Worm (Caenorhabditis elegans) whole organism, L1 larva: ENCODE results near the gene K07H8.11.

Source experiments
- C16A3.4 ChIP-seq: fragments of 150-350 bp; optimal IDR thresholded peaks from 2 replicates; lab custom pipeline; 2014; ENCODE audit warnings: missing biosample characterization, missing genetic modification characterization
- F16B12.6 ChIP-seq: fragments of 150-350 bp; optimal IDR thresholded peaks from 2 replicates; lab custom pipeline; 2014; ENCODE audit warnings: missing biosample characterization, missing genetic modification characterization
- Y116A8C.19 ChIP-seq: sonication (generic microtip); optimal IDR thresholded peaks from 2 replicates; lab custom pipeline; 2016; ENCODE audit warnings: missing compliant biosample characterization, missing genetic modification characterization, borderline replicate concordance
- alr-1 ChIP-seq: fragments of 200-800 bp; sonication (Bioruptor generic); optimal IDR thresholded peaks from 2 replicates; lab custom pipeline; 2018; ENCODE audit warnings: borderline replicate concordance, mild to moderate bottlenecking, missing genetic modification characterization, missing compliant biosample characterization
- ama-1 ChIP-seq: fragments of 150-350 bp; optimal IDR thresholded peaks from 2 replicates; lab custom pipeline; 2014
- blmp-1 ChIP-seq: fragments of 150-350 bp; optimal IDR thresholded peaks from 2 replicates; lab custom pipeline; 2014; ENCODE audit warnings: missing biosample characterization, missing genetic modification characterization
- dpl-1 ChIP-seq, 3 experiments: fragments of 150-350 bp in 2 of 3; sonication (generic microtip) in 1 of 3; optimal IDR thresholded peaks; 2 replicates each; lab custom pipeline; 2014 to 2017; ENCODE audit warnings: missing biosample characterization in 3 of 3, missing genetic modification characterization in 3 of 3, missing genetic modification reagents in 3 of 3
- efl-1 ChIP-seq, 4 experiments: fragments of 150-350 bp; optimal IDR thresholded peaks in 3 of 4; peaks in 1 of 4; 1 replicate in 1 of 4; 2 replicates in 3 of 4; lab custom pipeline; 2014; ENCODE audit warnings: missing biosample characterization in 2 of 4, missing genetic modification characterization in 2 of 4, missing genetic modification reagents in 2 of 4
- efl-3 ChIP-seq: fragments of 200-800 bp; sonication (Bioruptor generic); optimal IDR thresholded peaks from 2 replicates; lab custom pipeline; 2018; ENCODE audit warnings: mild to moderate bottlenecking, missing genetic modification characterization, missing compliant biosample characterization
- egl-27 ChIP-seq, 2 experiments: fragments of 150-350 bp in 1 of 2; sonication (generic microtip); optimal IDR thresholded peaks; 3 replicates each; lab custom pipeline; 2017 to 2018; ENCODE audit warnings: missing biosample characterization in 2 of 2, missing genetic modification characterization in 2 of 2, missing genetic modification reagents in 2 of 2
- elt-2 ChIP-seq: sonication (generic microtip); optimal IDR thresholded peaks from 2 replicates; lab custom pipeline; 2016; ENCODE audit warnings: missing genetic modification characterization, mild to moderate bottlenecking, inconsistent platforms, missing compliant biosample characterization, missing genetic modification reagents
- elt-3 ChIP-seq, 6 experiments: fragments of 150-350 bp in 1 of 6; sonication (generic microtip); optimal IDR thresholded peaks; 2 replicates each; lab custom pipeline; 2017 to 2018; ENCODE audit warnings: missing biosample characterization in 6 of 6, missing genetic modification characterization in 6 of 6, inconsistent platforms in 1 of 6
- ets-5 ChIP-seq: fragments of 200-800 bp; sonication (Bioruptor generic); IDR thresholded peaks from 2 replicates; pipeline ENCODE4 v1.3.6; 2022; ENCODE audit warnings: missing genetic modification characterization, missing compliant biosample characterization
- fkh-10 ChIP-seq: sonication (generic microtip); optimal IDR thresholded peaks from 2 replicates; lab custom pipeline; 2017; ENCODE audit warnings: missing biosample characterization, missing genetic modification reagents, missing genetic modification characterization
- hlh-4 ChIP-seq: sonication (generic microtip); optimal IDR thresholded peaks from 2 replicates; lab custom pipeline; 2016; ENCODE audit warnings: mild to moderate bottlenecking, missing genetic modification characterization, missing compliant biosample characterization
- jun-1 ChIP-seq: fragments of 150-350 bp; optimal IDR thresholded peaks from 2 replicates; lab custom pipeline; 2014; ENCODE audit warnings: missing biosample characterization, missing genetic modification reagents, missing genetic modification characterization
- lin-13 ChIP-seq: fragments of 150-350 bp; optimal IDR thresholded peaks from 2 replicates; lab custom pipeline; 2014; ENCODE audit warnings: missing biosample characterization, missing genetic modification reagents, missing genetic modification characterization
- lin-14 ChIP-seq: fragments of 200-800 bp; sonication (Bioruptor generic); optimal IDR thresholded peaks from 2 replicates; lab custom pipeline; 2018; ENCODE audit warnings: mild to moderate bottlenecking, missing genetic modification characterization, moderate library complexity, missing compliant biosample characterization
- lin-15B ChIP-seq: fragments of 150-350 bp; sonication (generic microtip); optimal IDR thresholded peaks from 3 replicates; lab custom pipeline; 2014; ENCODE audit warnings: missing biosample characterization, missing genetic modification characterization
- lin-35 ChIP-seq, 2 experiments: fragments of 150-350 bp; optimal IDR thresholded peaks; 2 replicates each; lab custom pipeline; 2014; ENCODE audit warnings: missing biosample characterization in 2 of 2, missing genetic modification characterization in 2 of 2, missing genetic modification reagents in 2 of 2
- lir-3 ChIP-seq: sonication (generic microtip); optimal IDR thresholded peaks from 2 replicates; lab custom pipeline; 2016; ENCODE audit warnings: mild to moderate bottlenecking, missing genetic modification characterization, moderate library complexity, missing compliant biosample characterization; ENCODE audit not compliant: poor library complexity
- mab-9 ChIP-seq: fragments of 200-800 bp; sonication (Bioruptor generic); IDR thresholded peaks from 2 replicates; pipeline ENCODE4 v1.3.6; 2022; ENCODE audit warnings: missing genetic modification reagents, missing genetic modification characterization, missing compliant biosample characterization
- mdl-1 ChIP-seq, 2 experiments: fragments of 150-350 bp; optimal IDR thresholded peaks; 2 replicates each; lab custom pipeline; 2014 to 2017; ENCODE audit warnings: missing biosample characterization in 2 of 2, missing genetic modification characterization in 2 of 2, inconsistent platforms in 1 of 2
- mep-1 ChIP-seq: fragments of 150-350 bp; optimal IDR thresholded peaks from 2 replicates; lab custom pipeline; 2014; ENCODE audit warnings: missing biosample characterization, missing genetic modification characterization
- nhr-19 ChIP-seq: fragments of 200-800 bp; sonication (Bioruptor generic); conservative IDR thresholded peaks from 2 replicates; pipeline ENCODE4 v1.3.6; 2022; ENCODE audit warnings: missing genetic modification characterization, missing compliant biosample characterization
- nhr-20 ChIP-seq: sonication (generic microtip); optimal IDR thresholded peaks from 2 replicates; lab custom pipeline; 2016; ENCODE audit warnings: mild to moderate bottlenecking, missing genetic modification characterization, missing compliant biosample characterization
- nhr-28 ChIP-seq: fragments of 150-350 bp; optimal IDR thresholded peaks from 2 replicates; lab custom pipeline; 2014; ENCODE audit warnings: missing biosample characterization, missing genetic modification characterization
- nhr-71 ChIP-seq: sonication (generic microtip); optimal IDR thresholded peaks from 2 replicates; lab custom pipeline; 2016; ENCODE audit warnings: mild to moderate bottlenecking, missing genetic modification characterization, moderate library complexity, missing compliant biosample characterization
- nhr-77 ChIP-seq: fragments of 150-350 bp; optimal IDR thresholded peaks from 2 replicates; lab custom pipeline; 2014; ENCODE audit warnings: missing biosample characterization, missing genetic modification characterization
- nhr-90 ChIP-seq: sonication (generic microtip); optimal IDR thresholded peaks from 2 replicates; lab custom pipeline; 2016; ENCODE audit warnings: mild to moderate bottlenecking, missing genetic modification characterization, missing compliant biosample characterization; ENCODE audit not compliant: poor library complexity
- pag-3 ChIP-seq: sonication (generic microtip); optimal IDR thresholded peaks from 2 replicates; lab custom pipeline; 2017; ENCODE audit warnings: missing genetic modification characterization, mild to moderate bottlenecking, missing compliant biosample characterization, antibody characterized with exemption, borderline replicate concordance; ENCODE audit not compliant: insufficient read depth
- pax-3 ChIP-seq: fragments of 200-800 bp; sonication (Bioruptor generic); optimal IDR thresholded peaks from 2 replicates; lab custom pipeline; 2018; ENCODE audit warnings: mild to moderate bottlenecking, missing genetic modification characterization, moderate library complexity, missing compliant biosample characterization
- rnt-1 ChIP-seq: sonication (generic microtip); optimal IDR thresholded peaks from 2 replicates; lab custom pipeline; 2016; ENCODE audit warnings: mild to moderate bottlenecking, missing genetic modification characterization, moderate library complexity, missing compliant biosample characterization
- snu-23 ChIP-seq: sonication (generic microtip); optimal IDR thresholded peaks from 2 replicates; lab custom pipeline; 2016; ENCODE audit warnings: missing genetic modification characterization, missing compliant biosample characterization
- sox-4 ChIP-seq: sonication (generic microtip); optimal IDR thresholded peaks from 2 replicates; lab custom pipeline; 2016; ENCODE audit warnings: missing genetic modification characterization, missing compliant biosample characterization
- sptf-1 ChIP-seq: fragments of 150-350 bp; optimal IDR thresholded peaks from 2 replicates; lab custom pipeline; 2014; ENCODE audit warnings: missing biosample characterization, missing genetic modification characterization
- tlp-1 ChIP-seq: fragments of 150-350 bp; optimal IDR thresholded peaks from 2 replicates; lab custom pipeline; 2014; ENCODE audit warnings: missing biosample characterization, missing genetic modification characterization
- unc-130 ChIP-seq: fragments of 150-350 bp; optimal IDR thresholded peaks from 2 replicates; lab custom pipeline; 2017; ENCODE audit warnings: missing biosample characterization, missing genetic modification characterization, inconsistent platforms
- unc-62 ChIP-seq: fragments of 150-350 bp; optimal IDR thresholded peaks from 2 replicates; lab custom pipeline; 2014; ENCODE audit warnings: missing biosample characterization, missing genetic modification reagents, missing genetic modification characterization
- unc-98 ChIP-seq: fragments of 200-800 bp; sonication (Bioruptor generic); IDR thresholded peaks from 2 replicates; pipeline ENCODE4 v1.3.6; 2022; ENCODE audit warnings: missing genetic modification characterization, missing compliant biosample characterization
- xbp-1 ChIP-seq: sonication (generic microtip); optimal IDR thresholded peaks from 2 replicates; lab custom pipeline; 2016; ENCODE audit warnings: missing genetic modification characterization, missing compliant biosample characterization
- zip-4 ChIP-seq: fragments of 200-800 bp; sonication (Bioruptor generic); optimal IDR thresholded peaks from 2 replicates; lab custom pipeline; 2018; ENCODE audit warnings: mild to moderate bottlenecking, missing genetic modification characterization, moderate library complexity, missing compliant biosample characterization
- ztf-4 ChIP-seq: fragments of 150-350 bp; optimal IDR thresholded peaks from 2 replicates; lab custom pipeline; 2014; ENCODE audit warnings: missing biosample characterization, missing genetic modification characterization

K07H8.11 gene

DNA sequence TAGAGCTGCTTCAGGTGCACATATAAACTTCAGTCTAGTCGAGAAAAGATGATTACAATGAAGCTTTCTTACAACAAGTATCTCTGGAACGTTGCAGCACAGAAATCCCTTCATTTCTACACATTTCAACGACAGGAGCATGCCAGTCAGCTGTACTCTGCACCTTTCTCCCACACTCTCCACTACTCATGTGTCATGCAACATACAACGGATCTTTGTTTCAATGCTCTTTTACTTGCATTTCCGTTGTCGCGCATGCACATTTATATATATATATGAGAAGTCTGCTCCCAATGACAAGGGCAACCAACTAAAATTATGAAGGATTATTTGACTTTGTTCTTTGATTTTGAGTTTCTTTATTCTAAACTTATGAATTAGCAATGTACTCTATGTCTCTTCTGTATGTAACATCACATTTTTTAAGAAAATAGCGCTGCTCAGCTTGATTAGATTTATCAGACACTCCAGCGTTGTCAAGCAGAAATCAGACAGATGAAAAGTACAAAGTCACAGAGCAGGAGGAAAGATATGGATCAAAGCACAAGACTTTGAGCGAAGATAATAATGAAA is 39.9 kb downstream of the K07H8.11 start (continued):
- 0 out of 2 replicates have a peak, but pooled peaks have one; percentile 12 for TF ChIP-seq nhr-19 (GFP tag; lab: Robert Waterston, UW)
- peak; percentile 23 for TF ChIP-seq sox-4 (tag; lab: Kevin White, UChicago)

- TF ChIP-seq efl-1 (optimal IDR thresholded peaks at IDR 0.05; lab: Kevin White, UChicago) = no peak
- peak in 1 of 2 experiments; percentile 75 for TF ChIP-seq efl-1 (GFP tag; optimal IDR thresholded peaks at IDR 0.05 in 1 of 2; lab: Kevin White, UChicago)
- TF ChIP-seq nhr-19 (GFP tag; lab: Robert Waterston, UW) = no peak
- TF ChIP-seq lin-35 (GFP tag; optimal IDR thresholded peaks at IDR 0.05; lab: Kevin White, UChicago) = no peak
- TF ChIP-seq lin-15B (tag; lab: Kevin White, UChicago) = no peak
- TF ChIP-seq blmp-1 = peak; percentile 57
- TF ChIP-seq ztf-4 (tag; lab: Kevin White, UChicago) = no peak
- TF ChIP-seq rnt-1 = no peak
- TF ChIP-seq nhr-71 = peak; percentile 1
- TF ChIP-seq jun-1 (tag; lab: Kevin White, UChicago) = no peak
- no peak for TF ChIP-seq hlh-4 (tag; lab: Kevin White, UChicago)
- TF ChIP-seq nhr-90 (tag; lab: Kevin White, UChicago) = no peak
- TF ChIP-seq efl-3 (GFP tag; lab: Kevin White, UChicago) = no peak
- no peak for TF ChIP-seq alr-1
- TF ChIP-seq Y116A8C.19 = no peak
- no peak for TF ChIP-seq pag-3
- no peak for TF ChIP-seq fkh-10
- no peak for TF ChIP-seq pax-3 (tag; lab: Kevin White, UChicago)
- no peak for TF ChIP-seq tlp-1 (tag; lab: Kevin White, UChicago)
- no peak for TF ChIP-seq F16B12.6 (tag; lab: Kevin White, UChicago)
- peak; percentile 22 for TF ChIP-seq snu-23 (GFP tag; lab: Kevin White, UChicago)
- TF ChIP-seq nhr-77 (tag; lab: Kevin White, UChicago) = no peak
- TF ChIP-seq ets-5 = no peak
- no peak for TF ChIP-seq unc-130 (tag; lab: Kevin White, UChicago)
- peak in 1 of 2 experiments; percentile 31 for TF ChIP-seq mdl-1 (tag; optimal IDR thresholded peaks at IDR 0.05; lab: Kevin White, UChicago)
- no peak for TF ChIP-seq C16A3.4 (tag; lab: Kevin White, UChicago)
- TF ChIP-seq lin-14 (GFP tag; lab: Kevin White, UChicago) = peak; percentile 39
- no peak for TF ChIP-seq unc-62 (GFP tag; lab: Kevin White, UChicago)
- no peak for TF ChIP-seq lin-13 (GFP tag; lab: Kevin White, UChicago)
- no peak for TF ChIP-seq nhr-28
- TF ChIP-seq elt-3 (tag; optimal IDR thresholded peaks at IDR 0.05; lab: Kevin White, UChicago) = peak in 1 of 6 experiments; percentile 0
- no peak for TF ChIP-seq lir-3 (tag; lab: Kevin White, UChicago)
- TF ChIP-seq mep-1 (tag; lab: Kevin White, UChicago) = no peak
- no peak for TF ChIP-seq sptf-1 (tag; lab: Kevin White, UChicago)
- no peak for TF ChIP-seq ama-1 (lab: Kevin White, UChicago)
- TF ChIP-seq dpl-1 (GFP tag; optimal IDR thresholded peaks at IDR 0.05; lab: Kevin White, UChicago) = no peak
- no peak for TF ChIP-seq zip-4 (GFP tag; lab: Kevin White, UChicago)
- no peak for TF ChIP-seq egl-27 (tag; optimal IDR thresholded peaks at IDR 0.05; lab: Kevin White, UChicago)
- TF ChIP-seq mab-9 (GFP tag; lab: Robert Waterston, UW) = no peak
- no peak for TF ChIP-seq elt-2
- TF ChIP-seq xbp-1 (tag; lab: Kevin White, UChicago) = no peak
- TF ChIP-seq nhr-20 (tag; lab: Kevin White, UChicago) = peak; percentile 59
- no peak for TF ChIP-seq unc-98 (GFP tag; lab: Robert Waterston, UW)
Observed at ce11 chrIV:8234088-8234496, 41.0 kb downstream of the K07H8.11 start.
